Fruit fly (Drosophila melanogaster) S2 (cell line): ENCODE measurements around the gene Mst84Dd.

Source experiments
- CG8478 ChIP-seq: fragments of >200 bp; optimal IDR thresholded peaks from 2 replicates; lab custom pipeline; 2018
- CTCF ChIP-seq, 2 experiments: fragments of >200 bp; optimal IDR thresholded peaks; 2 replicates each; lab custom pipeline; 2018

Mst84Dd gene

dm6 chr3R:7363673-7364072 lies at the start of gene Mst84Dd:
Gene Mst84Dd, minus strand, starts transcription at chr3R:7363773.
- no peak for TF ChIP-seq CG8478 (lab: Kevin White, UChicago)
- TF ChIP-seq CTCF (optimal IDR thresholded peaks at IDR 0.05; lab: Kevin White, UChicago) = no peak

DNA sequence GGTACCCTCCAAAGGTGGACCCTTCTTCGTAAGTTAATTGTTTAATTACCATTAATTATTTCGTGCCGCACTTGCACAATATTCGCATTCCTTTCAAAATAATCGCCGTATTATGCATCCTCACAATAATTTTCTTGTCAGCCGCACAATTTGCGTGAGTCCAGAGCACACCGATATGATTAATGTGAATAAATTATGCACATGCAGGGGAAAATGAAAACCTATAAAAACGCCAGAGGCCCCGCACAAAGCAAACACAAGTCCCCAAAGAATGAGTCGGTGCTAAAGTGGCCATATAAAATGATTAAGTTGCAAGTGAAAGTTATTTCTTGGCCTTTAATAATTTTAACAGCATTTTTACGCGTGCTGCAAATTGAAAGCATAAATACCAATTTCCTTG lies 43.0 kb upstream of the Mst84Dd start, which contains the start of gene Ir84a:
Ir84a (plus strand) TSS at position 301 of the 400 bp plus-strand sequence.
- no peak for TF ChIP-seq CG8478 (lab: Kevin White, UChicago)
- TF ChIP-seq CTCF (optimal IDR thresholded peaks at IDR 0.05; lab: Kevin White, UChicago) = no peak

- TF ChIP-seq CG8478 (lab: Kevin White, UChicago) (no peak), CTCF (optimal IDR thresholded peaks at IDR 0.05; lab: Kevin White, UChicago) (no peak)
Observed at dm6 chr3R:7394047-7394446, 30.5 kb upstream of the Mst84Dd start.

DNA sequence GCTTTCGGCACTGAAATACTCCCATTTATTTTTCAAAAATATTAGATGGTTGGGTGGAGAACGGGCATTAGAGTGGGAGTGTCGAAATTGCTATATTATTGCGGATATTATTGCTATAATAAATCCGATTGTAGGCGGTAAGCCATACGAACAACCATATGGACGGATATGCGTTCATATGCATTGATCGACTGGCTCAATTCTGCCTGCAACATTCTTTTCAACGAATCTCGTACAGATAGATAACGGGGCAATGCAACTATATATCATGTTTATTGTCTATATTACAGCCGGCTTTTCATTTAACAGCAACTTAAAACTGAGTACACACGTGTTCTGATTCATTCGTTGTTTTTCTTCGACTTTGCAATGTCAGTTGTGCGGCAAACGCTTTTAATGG lies 27.5 kb upstream of the Mst84Dd start, which contains the start of gene CG42650:
CG42650 (plus strand) TSS at position 301 of the 400 bp plus-strand sequence.
- no peak for TF ChIP-seq CTCF (optimal IDR thresholded peaks at IDR 0.05; lab: Kevin White, UChicago)
- no peak for TF ChIP-seq CG8478 (lab: Kevin White, UChicago)

DNA sequence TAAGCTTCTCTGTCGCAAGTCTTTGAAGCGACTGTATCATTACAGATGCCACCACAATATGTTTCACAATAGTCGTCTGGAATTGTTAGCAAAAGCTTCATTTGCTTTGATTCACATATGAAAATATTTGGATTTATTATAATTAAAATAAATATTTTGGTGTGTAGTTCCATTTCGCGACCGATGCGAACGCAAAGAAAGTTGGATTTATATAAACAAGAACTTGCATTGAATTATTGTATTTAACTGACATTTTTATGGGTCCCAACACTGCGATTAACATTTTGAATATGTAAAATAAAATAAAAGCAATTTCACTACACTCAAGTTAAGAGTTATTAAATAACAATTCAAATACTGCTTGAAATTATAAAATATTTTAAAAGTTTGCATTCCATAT lies 5.6 kb upstream of the Mst84Dd start, which contains the start of gene MstProx:
MstProx (minus strand) TSS at position 101 of the 400 bp plus-strand sequence.
- TF ChIP-seq CG8478 (lab: Kevin White, UChicago) = no peak

- TF ChIP-seq CTCF (optimal IDR thresholded peaks at IDR 0.05; lab: Kevin White, UChicago) = no peak
- TF ChIP-seq CG8478 (lab: Kevin White, UChicago) = no peak
Observed at dm6 chr3R:7365527-7365926, 2.0 kb upstream of the Mst84Dd start, which contains the start of the genes Mst84Db and Mst84Da. Gene Mst84Db, minus strand, starts transcription at chr3R:7365627. Gene Mst84Da, plus strand, starts transcription at chr3R:7365850.

DNA sequence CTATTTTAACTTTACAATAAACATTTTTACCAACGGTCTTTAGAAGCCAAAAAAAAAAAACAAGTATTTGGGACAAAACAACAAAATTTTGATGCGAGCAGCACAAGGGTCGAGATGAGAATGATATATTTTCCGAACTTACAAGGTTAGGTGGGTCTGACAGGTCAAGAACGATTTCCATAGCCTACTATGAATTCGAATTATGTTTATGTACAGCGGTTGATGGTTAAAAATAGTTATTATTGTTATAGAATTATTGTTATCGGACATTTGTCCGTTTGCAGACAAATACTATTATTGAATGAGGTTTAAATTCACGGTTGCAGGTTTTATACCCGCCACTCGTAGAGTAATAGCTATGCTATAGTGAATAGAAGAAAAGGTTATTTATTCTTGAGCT lies 1.0 kb upstream of the Mst84Dd start, which contains the start of gene Mst84Dc:
Mst84Dc (minus strand) TSS at position 101 of the 400 bp plus-strand sequence.
- TF ChIP-seq CG8478 (lab: Kevin White, UChicago) = no peak
- no peak for TF ChIP-seq CTCF (optimal IDR thresholded peaks at IDR 0.05; lab: Kevin White, UChicago)

DNA sequence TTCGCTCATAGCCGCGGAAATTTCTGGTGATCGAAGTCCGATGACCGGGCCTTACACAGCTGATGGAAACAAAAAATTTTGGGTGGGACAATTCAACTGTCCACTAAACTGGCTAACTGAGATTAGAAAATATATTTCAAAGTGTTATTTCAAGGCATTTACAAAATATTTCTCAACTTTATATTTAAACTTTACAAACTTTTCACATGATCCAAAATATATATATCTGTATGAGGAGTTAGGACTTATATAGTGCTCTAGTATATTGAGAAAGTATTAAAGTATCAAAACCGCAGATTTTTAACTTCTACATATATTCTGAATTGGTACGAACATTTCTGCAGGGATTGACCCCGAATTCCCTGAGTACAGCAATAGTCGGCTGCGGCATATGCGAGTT lies 1.6 kb downstream of the Mst84Dd start, which contains the start of gene CG17944:
CG17944 (minus strand) TSS at position 101 of the 400 bp plus-strand sequence.
- TF ChIP-seq CTCF (optimal IDR thresholded peaks at IDR 0.05; lab: Kevin White, UChicago) (no peak), CG8478 (lab: Kevin White, UChicago) (no peak)

dm6 chr3R:7349452-7349851 lies 14.1 kb downstream of the Mst84Dd start, which contains the start of gene CG43290:
Gene CG43290, minus strand, starts transcription at chr3R:7349552.
- TF ChIP-seq CG8478 (lab: Kevin White, UChicago) = no peak
- no peak for TF ChIP-seq CTCF (optimal IDR thresholded peaks at IDR 0.05; lab: Kevin White, UChicago)

DNA sequence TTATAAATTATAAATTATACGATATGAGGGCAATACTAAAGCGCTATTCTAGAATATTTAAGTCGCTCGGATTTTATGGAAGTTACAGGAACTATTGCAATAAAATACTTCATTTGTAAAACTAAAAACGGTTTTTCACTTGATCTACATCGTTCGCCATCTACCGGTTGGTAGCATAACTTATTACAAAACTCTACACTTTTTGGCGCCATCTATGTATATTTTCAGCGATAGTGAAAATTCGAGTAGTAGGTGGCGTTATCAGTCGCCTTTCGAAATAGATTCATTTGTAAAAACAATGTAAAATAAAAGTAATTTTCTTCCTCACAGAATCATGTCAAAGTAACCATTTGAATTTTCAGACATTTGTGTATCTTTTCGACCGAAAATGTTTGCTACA lies 17.1 kb downstream of the Mst84Dd start, which contains the start of gene nxf4:
nxf4 (plus strand) TSS at position 286 of the 400 bp plus-strand sequence.
- TF ChIP-seq CG8478 (lab: Kevin White, UChicago) (no peak), CTCF (optimal IDR thresholded peaks at IDR 0.05; lab: Kevin White, UChicago) (peak; percentile 95 to 97)

- no peak for TF ChIP-seq CTCF (optimal IDR thresholded peaks at IDR 0.05; lab: Kevin White, UChicago)
- no peak for TF ChIP-seq CG8478 (lab: Kevin White, UChicago)
Observed at dm6 chr3R:7344769-7345168, 18.8 kb downstream of the Mst84Dd start, which contains the start of gene CG31496. Gene CG31496, plus strand, starts transcription at chr3R:7345069.

dm6 chr3R:7336454-7336853 lies 27.1 kb downstream of the Mst84Dd start:
- no peak for TF ChIP-seq CTCF (optimal IDR thresholded peaks at IDR 0.05; lab: Kevin White, UChicago)
- no peak for TF ChIP-seq CG8478 (lab: Kevin White, UChicago)

DNA sequence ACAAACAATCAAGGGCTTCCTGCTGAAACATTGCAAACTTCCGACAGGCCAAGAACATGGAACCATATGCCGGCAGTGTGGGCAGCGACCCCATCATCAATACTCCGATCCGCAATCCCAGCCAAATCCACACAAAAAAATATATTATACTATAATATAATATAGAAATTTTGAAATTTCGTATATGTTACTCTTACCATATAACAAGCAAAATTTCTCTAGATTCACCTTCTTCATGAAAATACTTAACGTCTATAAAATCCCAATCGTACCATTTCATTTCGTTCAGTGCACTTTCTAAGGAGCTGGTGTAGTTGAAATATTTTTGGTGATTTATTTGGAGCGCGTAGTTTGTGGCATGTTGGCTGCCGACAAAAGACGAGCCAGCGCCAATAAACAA lies 29.0 kb downstream of the Mst84Dd start:
- TF ChIP-seq CG8478 (lab: Kevin White, UChicago) (no peak), CTCF (optimal IDR thresholded peaks at IDR 0.05; lab: Kevin White, UChicago) (no peak)

DNA sequence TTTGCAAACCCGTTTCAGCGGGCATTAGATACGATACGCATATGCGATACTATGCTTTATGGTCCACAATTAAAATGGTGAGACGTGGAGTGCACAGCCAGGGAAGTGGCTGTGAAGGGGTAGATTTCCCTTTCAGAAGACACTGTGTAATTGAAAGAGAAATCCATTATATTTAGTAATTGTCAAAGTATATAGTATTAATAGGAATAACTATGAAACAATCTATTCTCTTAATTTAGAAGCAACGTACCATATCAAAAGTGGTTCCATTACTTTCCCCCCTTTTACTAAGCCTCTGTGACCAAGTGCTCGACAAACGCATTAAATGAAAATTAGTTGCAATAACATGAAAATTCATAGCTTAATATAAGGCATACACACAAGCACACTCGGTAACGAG lies 32.9 kb downstream of the Mst84Dd start:
- TF ChIP-seq CTCF (optimal IDR thresholded peaks at IDR 0.05; lab: Kevin White, UChicago) (no peak), CG8478 (lab: Kevin White, UChicago) (no peak)

dm6 chr3R:7326200-7326599 lies 37.4 kb downstream of the Mst84Dd start:
- TF ChIP-seq CTCF (optimal IDR thresholded peaks at IDR 0.05; lab: Kevin White, UChicago) = no peak
- TF ChIP-seq CG8478 (lab: Kevin White, UChicago) = no peak

dm6 chr3R:7322549-7322948 lies 41.0 kb downstream of the Mst84Dd start:
- TF ChIP-seq CTCF (optimal IDR thresholded peaks at IDR 0.05; lab: Kevin White, UChicago) (no peak), CG8478 (lab: Kevin White, UChicago) (no peak)
